Fruit fly (Drosophila melanogaster): ENCODE results near the gene Pgd.

Gene Pgd

DNA sequence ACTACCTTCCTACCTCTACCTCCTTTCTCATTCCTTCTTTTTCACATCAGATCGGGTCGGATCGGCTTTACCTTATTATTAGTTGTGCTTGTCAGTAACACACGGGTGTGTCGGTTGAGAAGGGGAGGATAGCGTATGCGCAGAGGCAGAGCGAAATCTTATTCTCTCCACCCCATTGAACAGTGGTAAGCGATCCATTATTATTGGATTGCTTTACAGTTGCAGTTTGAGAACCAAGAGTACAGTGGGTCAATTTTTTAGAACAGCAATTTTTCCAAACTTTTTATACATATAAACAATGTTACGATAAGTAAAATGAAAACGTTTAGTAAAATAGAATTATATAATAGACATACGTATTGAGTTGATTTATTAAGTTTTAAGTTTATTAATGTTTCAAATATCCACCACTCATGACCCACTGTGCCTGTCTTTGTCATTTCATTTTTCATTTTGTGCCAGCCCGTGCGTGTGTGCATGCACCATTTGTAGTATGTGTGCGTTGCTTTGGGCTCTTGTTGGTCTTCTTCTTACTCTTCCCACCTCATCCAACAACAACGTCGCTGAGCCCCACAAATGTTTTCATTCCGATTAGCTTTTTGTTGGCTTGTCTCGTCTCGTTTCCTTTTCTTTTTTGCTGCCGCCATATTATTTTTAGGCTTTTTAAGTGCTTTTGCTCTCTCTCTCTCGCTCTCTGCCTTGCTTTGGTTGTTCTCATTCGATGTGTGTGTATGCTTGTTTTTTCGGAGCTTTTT, 7.2 kb upstream of the Pgd start:
- TF ChIP-seq pan (optimal IDR thresholded peaks at IDR 0.05) (no peak), Jra (GFP tag; optimal IDR thresholded peaks at IDR 0.05) (peak; percentile 92), Hnf4 (GFP tag; optimal IDR thresholded peaks at IDR 0.05) (peak; percentile 96), N (GFP tag; optimal IDR thresholded peaks at IDR 0.05) (no peak), fru (GFP tag; optimal IDR thresholded peaks at IDR 0.05) (peak; percentile 97), Rel (GFP tag; optimal IDR thresholded peaks at IDR 0.05) (peak; percentile 98), Rel (tag; optimal IDR thresholded peaks at IDR 0.05) (peak; percentile 93), CG32264 (GFP tag; optimal IDR thresholded peaks at IDR 0.05) (peak; percentile 86), Mio (GFP tag; optimal IDR thresholded peaks at IDR 0.05) (peak; percentile 82), h (GFP tag; optimal IDR thresholded peaks at IDR 0.05) (peak; percentile 99), woc (GFP tag; optimal IDR thresholded peaks at IDR 0.05) (peak; percentile 89), jim (GFP tag; optimal IDR thresholded peaks at IDR 0.05) (peak; percentile 96), Vsx2 (GFP tag; optimal IDR thresholded peaks at IDR 0.05; ENCODE audit: partially characterized antibody) (peak; percentile 79), br (GFP tag; optimal IDR thresholded peaks at IDR 0.05) (peak; percentile 95), dmrt93B (GFP tag; optimal IDR thresholded peaks at IDR 0.05) (peak; percentile 98), CG9705 (GFP tag; optimal IDR thresholded peaks at IDR 0.05) (peak; percentile 99), HLH106 (tag; optimal IDR thresholded peaks at IDR 0.05) (peak; percentile 99), brk (GFP tag; optimal IDR thresholded peaks at IDR 0.05) (peak; percentile 97), Dif (GFP tag; optimal IDR thresholded peaks at IDR 0.05; ENCODE audit: partially characterized antibody) (peak; percentile 73), sv (GFP tag; optimal IDR thresholded peaks at IDR 0.05) (peak; percentile 96), sage (GFP tag; optimal IDR thresholded peaks at IDR 0.05) (peak; percentile 98), rgr (GFP tag; optimal IDR thresholded peaks at IDR 0.05) (peak; percentile 99), lola (GFP tag; optimal IDR thresholded peaks at IDR 0.05) (no peak), psq (GFP tag; optimal IDR thresholded peaks at IDR 0.05) (peak; percentile 96), Sp1 (GFP tag; optimal IDR thresholded peaks at IDR 0.05) (peak; percentile 99), Dfd (GFP tag; optimal IDR thresholded peaks at IDR 0.05) (peak; percentile 92), foxo (GFP tag; optimal IDR thresholded peaks at IDR 0.05) (peak in 1 of 2 experiments; percentile 98), dsf (GFP tag; optimal IDR thresholded peaks at IDR 0.05; ENCODE audit: borderline replicate concordance) (peak; percentile 88), Hr83 (GFP tag; optimal IDR thresholded peaks at IDR 0.05; ENCODE audit: poor library complexity, severe bottlenecking) (peak; percentile 59), Myc (optimal IDR thresholded peaks at IDR 0.05) (no peak), Hr78 (GFP tag; optimal IDR thresholded peaks at IDR 0.05) (no peak), dl (GFP tag; optimal IDR thresholded peaks at IDR 0.05; ENCODE audit: insufficient read depth in 1 of 2, partially characterized antibody in 2 of 2) (peak; percentile 54 to 57), Abd-B (GFP tag; optimal IDR thresholded peaks at IDR 0.05) (no peak), usp (GFP tag; optimal IDR thresholded peaks at IDR 0.05) (no peak), tai (GFP tag; optimal IDR thresholded peaks at IDR 0.05) (peak; percentile 90), ey (GFP tag; optimal IDR thresholded peaks at IDR 0.05) (peak; percentile 97), OdsH (GFP tag; optimal IDR thresholded peaks at IDR 0.05) (peak; percentile 98), CrebA (GFP tag; optimal IDR thresholded peaks at IDR 0.05; ENCODE audit: borderline replicate concordance) (no peak), GATAd (GFP tag; optimal IDR thresholded peaks at IDR 0.05) (peak; percentile 88)

DNA sequence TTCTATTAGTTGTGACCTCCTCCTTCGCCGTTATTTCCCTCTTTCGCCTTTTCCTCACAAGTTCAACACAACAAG, 6.8 kb upstream of the Pgd start, which contains the start of gene ph-p:
Gene ph-p (minus strand): TSS at position 30 of the 75 bp plus-strand sequence.
- TF ChIP-seq dl (GFP tag; optimal IDR thresholded peaks at IDR 0.05; ENCODE audit: insufficient read depth in 1 of 2, partially characterized antibody in 2 of 2) (no peak), CG9705 (GFP tag; optimal IDR thresholded peaks at IDR 0.05) (no peak), br (GFP tag; optimal IDR thresholded peaks at IDR 0.05) (no peak), OdsH (GFP tag; optimal IDR thresholded peaks at IDR 0.05) (no peak), tai (GFP tag; optimal IDR thresholded peaks at IDR 0.05) (no peak), brk (GFP tag; optimal IDR thresholded peaks at IDR 0.05) (no peak), CrebA (GFP tag; optimal IDR thresholded peaks at IDR 0.05; ENCODE audit: borderline replicate concordance) (no peak), pan (optimal IDR thresholded peaks at IDR 0.05) (no peak), jim (GFP tag; optimal IDR thresholded peaks at IDR 0.05) (no peak), dsf (GFP tag; optimal IDR thresholded peaks at IDR 0.05; ENCODE audit: borderline replicate concordance) (no peak)

All from whole organism, wandering third instar larva.